Worm (Caenorhabditis elegans) whole organism, late embryonic: ENCODE data around the gene W04E12.7.

Experiments
- C08G9.2 ChIP-seq: sonication (generic microtip); optimal IDR thresholded peaks from 2 replicates; lab custom pipeline; 2016; ENCODE audit warnings: mild to moderate bottlenecking, missing genetic modification characterization, moderate library complexity, missing compliant biosample characterization
- ceh-18 ChIP-seq: sonication (generic microtip); optimal IDR thresholded peaks from 2 replicates; lab custom pipeline; 2016; ENCODE audit warnings: missing genetic modification characterization, missing compliant biosample characterization
- ceh-45 ChIP-seq: fragments of 200-800 bp; sonication (Bioruptor generic); IDR thresholded peaks from 2 replicates; pipeline ENCODE4 v1.3.6; 2022; ENCODE audit warnings: missing genetic modification reagents, missing genetic modification characterization, missing compliant biosample characterization
- elt-4 ChIP-seq: sonication (generic microtip); optimal IDR thresholded peaks from 2 replicates; lab custom pipeline; 2016; ENCODE audit warnings: missing genetic modification characterization, missing compliant biosample characterization
- fax-1 ChIP-seq: sonication (generic microtip); optimal IDR thresholded peaks from 2 replicates; lab custom pipeline; 2016; ENCODE audit warnings: missing genotype, missing genetic modification characterization, missing compliant biosample characterization
- fkh-10 ChIP-seq: fragments of 150-350 bp; optimal IDR thresholded peaks from 2 replicates; lab custom pipeline; 2014; ENCODE audit warnings: missing biosample characterization, missing genetic modification reagents, missing genetic modification characterization
- madf-2 ChIP-seq: sonication (generic microtip); optimal IDR thresholded peaks from 2 replicates; lab custom pipeline; 2017; ENCODE audit warnings: missing genetic modification characterization, missing compliant biosample characterization
- nfya-1 ChIP-seq: sonication (generic microtip); optimal IDR thresholded peaks from 2 replicates; lab custom pipeline; 2017; ENCODE audit warnings: missing genetic modification characterization, mild to moderate bottlenecking, missing compliant biosample characterization, antibody characterized with exemption, moderate library complexity
- tbx-2 ChIP-seq: sonication (generic microtip); optimal IDR thresholded peaks from 2 replicates; lab custom pipeline; 2016; ENCODE audit warnings: missing genetic modification characterization, missing compliant biosample characterization

- TF ChIP-seq tbx-2 (tag; lab: Kevin White, UChicago) (no peak), fkh-10 (GFP tag; lab: Kevin White, UChicago) (no peak), madf-2 (tag; lab: Kevin White, UChicago) (no peak), elt-4 (tag; lab: Kevin White, UChicago) (no peak), fax-1 (tag; lab: Kevin White, UChicago) (no peak), C08G9.2 (tag; lab: Kevin White, UChicago) (no peak), ceh-45 (no peak), nfya-1 (tag; lab: Kevin White, UChicago) (no peak), ceh-18 (tag; lab: Kevin White, UChicago) (no peak)
Measured at ce11 chrV:19717933-19718332, 19.4 kb downstream of the W04E12.7 start.
